Worm (Caenorhabditis elegans) whole organism, L4/young adult: ENCODE measurements around the gene F35A5.1.

Experiments used
- W03F9.2 ChIP-seq: fragments of 150-350 bp; optimal IDR thresholded peaks from 2 replicates; lab custom pipeline; 2014; ENCODE audit warnings: missing biosample characterization, missing genetic modification characterization
- dao-5 ChIP-seq: sonication (generic microtip); optimal IDR thresholded peaks from 2 replicates; lab custom pipeline; 2016; ENCODE audit warnings: missing genotype, missing genetic modification characterization, moderate library complexity, missing compliant biosample characterization
- him-1 ChIP-seq: sonication (generic microtip); optimal IDR thresholded peaks from 2 replicates; lab custom pipeline; 2016; ENCODE audit warnings: missing genotype, missing genetic modification reagents, missing genetic modification characterization, missing compliant biosample characterization

Gene F35A5.1

DNA sequence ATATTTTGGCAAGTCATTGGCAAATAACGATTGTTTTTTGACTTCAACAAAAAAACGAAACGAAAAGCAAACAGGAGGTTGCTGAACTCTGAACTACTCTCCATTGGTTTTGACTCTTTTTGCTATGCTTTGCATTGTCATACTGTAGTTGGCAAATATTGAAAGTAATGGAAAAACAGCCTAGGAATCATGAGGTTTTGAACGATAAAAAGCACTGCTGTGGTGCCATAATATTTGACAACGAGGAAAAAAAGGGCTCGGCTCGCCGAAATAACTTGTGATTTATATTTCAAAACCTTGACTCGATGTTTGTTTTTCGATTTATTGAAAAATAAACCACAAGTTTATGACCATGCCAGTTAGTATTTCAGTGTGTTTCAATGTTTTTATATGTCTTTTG, 12.4 kb downstream of the F35A5.1 start:
- no peak for TF ChIP-seq him-1
- no peak for TF ChIP-seq dao-5 (tag; lab: Kevin White, UChicago)
- TF ChIP-seq W03F9.2 (tag; lab: Kevin White, UChicago): no peak

- TF ChIP-seq him-1: no peak
- no peak for TF ChIP-seq W03F9.2 (tag; lab: Kevin White, UChicago)
- TF ChIP-seq dao-5 (tag; lab: Kevin White, UChicago): no peak
Observed at ce11 chrX:3820666-3821065, 13.4 kb downstream of the F35A5.1 start.

- TF ChIP-seq W03F9.2 (tag; lab: Kevin White, UChicago): no peak
- no peak for TF ChIP-seq dao-5 (tag; lab: Kevin White, UChicago)
- TF ChIP-seq him-1: no peak
Observed at ce11 chrX:3821609-3822008, 14.3 kb downstream of the F35A5.1 start.

ce11 chrX:3822061-3822460, 14.8 kb downstream of the F35A5.1 start:
- no peak for TF ChIP-seq him-1
- no peak for TF ChIP-seq dao-5 (tag; lab: Kevin White, UChicago)
- no peak for TF ChIP-seq W03F9.2 (tag; lab: Kevin White, UChicago)

ce11 chrX:3823869-3824268, 16.6 kb downstream of the F35A5.1 start:
- TF ChIP-seq dao-5 (tag; lab: Kevin White, UChicago) (no peak), W03F9.2 (tag; lab: Kevin White, UChicago) (no peak), him-1 (no peak)

- TF ChIP-seq him-1 (no peak), W03F9.2 (tag; lab: Kevin White, UChicago) (no peak), dao-5 (tag; lab: Kevin White, UChicago) (no peak)
Observed at ce11 chrX:3824443-3824842, 17.2 kb downstream of the F35A5.1 start.

ce11 chrX:3824907-3825689, 17.8 kb downstream of the F35A5.1 start:
- TF ChIP-seq dao-5 (tag; lab: Kevin White, UChicago) (no peak), W03F9.2 (tag; lab: Kevin White, UChicago) (no peak), him-1 (no peak)

DNA sequence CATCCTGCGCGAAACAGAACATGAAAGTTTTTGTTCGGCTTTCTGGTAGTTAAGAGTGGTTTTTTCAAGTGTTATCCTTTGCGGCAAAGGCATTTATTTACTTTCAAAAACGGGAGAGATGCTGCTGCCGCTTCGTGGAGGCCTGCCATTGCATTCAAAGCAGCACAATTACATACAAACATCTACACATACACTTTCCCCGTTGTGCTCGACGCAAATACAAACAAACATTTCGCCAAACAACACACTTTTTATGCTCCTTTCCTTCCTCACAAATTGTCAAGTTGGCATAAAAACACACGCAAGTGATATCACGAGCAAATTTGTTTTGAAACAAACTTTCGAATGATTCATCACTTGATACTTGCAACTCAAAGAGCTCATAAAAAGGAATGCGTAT, 18.9 kb downstream of the F35A5.1 start:
- no peak for TF ChIP-seq him-1
- no peak for TF ChIP-seq W03F9.2 (tag; lab: Kevin White, UChicago)
- TF ChIP-seq dao-5 (tag; lab: Kevin White, UChicago): no peak

- TF ChIP-seq dao-5 (tag; lab: Kevin White, UChicago): no peak
- TF ChIP-seq W03F9.2 (tag; lab: Kevin White, UChicago): no peak
- no peak for TF ChIP-seq him-1
Observed at ce11 chrX:3826863-3827262, 19.6 kb downstream of the F35A5.1 start, which contains the start of gene fkh-9. fkh-9 (minus strand) TSS chrX:3826963.

- TF ChIP-seq him-1 (no peak), dao-5 (tag; lab: Kevin White, UChicago) (no peak), W03F9.2 (tag; lab: Kevin White, UChicago) (no peak)
Observed at ce11 chrX:3827311-3827710, 20.0 kb downstream of the F35A5.1 start.

- TF ChIP-seq dao-5 (tag; lab: Kevin White, UChicago) (no peak), him-1 (no peak), W03F9.2 (tag; lab: Kevin White, UChicago) (no peak)
Observed at ce11 chrX:3828598-3829204, 21.4 kb downstream of the F35A5.1 start.

- no peak for TF ChIP-seq W03F9.2 (tag; lab: Kevin White, UChicago)
- TF ChIP-seq dao-5 (tag; lab: Kevin White, UChicago): no peak
- no peak for TF ChIP-seq him-1
Observed at ce11 chrX:3829605-3830004, 22.3 kb downstream of the F35A5.1 start.

ce11 chrX:3830872-3831271, 23.6 kb downstream of the F35A5.1 start:
- no peak for TF ChIP-seq him-1
- no peak for TF ChIP-seq dao-5 (tag; lab: Kevin White, UChicago)
- TF ChIP-seq W03F9.2 (tag; lab: Kevin White, UChicago): no peak

- TF ChIP-seq W03F9.2 (tag; lab: Kevin White, UChicago): peak; percentile 68
- TF ChIP-seq him-1: no peak
Observed at ce11 chrX:3832059-3832641, 24.9 kb downstream of the F35A5.1 start.
